Worm (Caenorhabditis elegans) whole organism, young adult: ENCODE results near the gene feh-1.

Source experiments
- B0019.2 ChIP-seq: fragments of 200-800 bp; sonication (Bioruptor generic); conservative IDR thresholded peaks from 2 replicates; pipeline ENCODE4 v1.3.6; 2022; ENCODE audit warnings: missing genetic modification reagents, missing genetic modification characterization, missing compliant biosample characterization
- B0336.3 ChIP-seq: fragments of 200-800 bp; sonication (Bioruptor generic); IDR thresholded peaks from 2 replicates; pipeline ENCODE4 v1.3.6; 2022; ENCODE audit warnings: missing genetic modification characterization, missing compliant biosample characterization
- C06A6.2 ChIP-seq: fragments of 200-800 bp; sonication (Bioruptor generic); conservative IDR thresholded peaks from 2 replicates; pipeline ENCODE4 v1.3.6; 2022; ENCODE audit warnings: missing genetic modification characterization, missing compliant biosample characterization
- C17E4.6 ChIP-seq: fragments of 200-800 bp; sonication (Bioruptor generic); IDR thresholded peaks from 2 replicates; pipeline ENCODE4 v1.3.6; 2022; ENCODE audit warnings: missing genetic modification reagents, missing genetic modification characterization, missing compliant biosample characterization
- D2030.7 ChIP-seq: fragments of 200-800 bp; sonication (Bioruptor generic); IDR thresholded peaks from 2 replicates; pipeline ENCODE4 v1.3.6; 2022; ENCODE audit warnings: missing genetic modification reagents, missing genetic modification characterization, missing compliant biosample characterization
- F10E7.11 ChIP-seq: sonication (generic microtip); optimal IDR thresholded peaks from 2 replicates; lab custom pipeline; 2017; ENCODE audit warnings: mild to moderate bottlenecking, missing genetic modification characterization, moderate library complexity, missing compliant biosample characterization
- F37B4.10 ChIP-seq: fragments of 200-800 bp; sonication (Bioruptor generic); IDR thresholded peaks from 2 replicates; pipeline ENCODE4 v1.3.6; 2022; ENCODE audit warnings: missing genetic modification characterization, missing compliant biosample characterization
- F57C9.4 ChIP-seq: sonication (generic microtip); optimal IDR thresholded peaks from 2 replicates; lab custom pipeline; 2017; ENCODE audit warnings: mild to moderate bottlenecking, missing genetic modification characterization, missing compliant biosample characterization
- K12H6.12 ChIP-seq: fragments of 200-800 bp; sonication (Bioruptor generic); optimal IDR thresholded peaks from 2 replicates; lab custom pipeline; 2018; ENCODE audit warnings: mild to moderate bottlenecking, missing genetic modification characterization, missing compliant biosample characterization
- Y79H2A.3 ChIP-seq: fragments of 200-800 bp; sonication (Bioruptor generic); conservative IDR thresholded peaks from 2 replicates; pipeline ENCODE4 v1.3.6; 2022; ENCODE audit warnings: missing genetic modification reagents, missing genetic modification characterization, missing compliant biosample characterization
- akir-1 ChIP-seq: fragments of 200-800 bp; sonication (Bioruptor generic); optimal IDR thresholded peaks from 2 replicates; lab custom pipeline; 2018; ENCODE audit warnings: mild to moderate bottlenecking, missing genetic modification characterization, moderate library complexity, missing compliant biosample characterization
- aptf-3 ChIP-seq: fragments of 200-800 bp; sonication (Bioruptor generic); IDR thresholded peaks from 2 replicates; pipeline ENCODE4 v1.3.6; 2022; ENCODE audit warnings: missing genetic modification characterization, missing compliant biosample characterization
- athp-1 ChIP-seq: sonication (generic microtip); optimal IDR thresholded peaks from 2 replicates; lab custom pipeline; 2017; ENCODE audit warnings: mild to moderate bottlenecking, missing genetic modification characterization, missing compliant biosample characterization
- attf-5 ChIP-seq: fragments of 200-800 bp; sonication (Bioruptor generic); optimal IDR thresholded peaks from 2 replicates; lab custom pipeline; 2018; ENCODE audit warnings: mild to moderate bottlenecking, missing genetic modification characterization, missing compliant biosample characterization
- attf-6 ChIP-seq: fragments of 200-800 bp; sonication (Bioruptor generic); IDR thresholded peaks from 2 replicates; pipeline ENCODE4 v1.3.6; 2022; ENCODE audit warnings: missing genetic modification reagents, missing genetic modification characterization, missing compliant biosample characterization
- ceh-27 ChIP-seq: fragments of 200-800 bp; sonication (Bioruptor generic); optimal IDR thresholded peaks from 2 replicates; lab custom pipeline; 2018; ENCODE audit warnings: mild to moderate bottlenecking, missing genetic modification characterization, moderate library complexity, missing compliant biosample characterization
- dox-1 ChIP-seq: fragments of 200-800 bp; sonication (Bioruptor generic); IDR thresholded peaks from 2 replicates; pipeline ENCODE4 v1.3.6; 2022; ENCODE audit warnings: missing genetic modification reagents, missing genetic modification characterization, missing compliant biosample characterization
- dpl-1 ChIP-seq: fragments of 150-350 bp; optimal IDR thresholded peaks from 2 replicates; lab custom pipeline; 2014; ENCODE audit warnings: missing biosample characterization, missing genetic modification reagents, missing genetic modification characterization
- lin-54 ChIP-seq: fragments of 200-800 bp; sonication (Bioruptor generic); optimal IDR thresholded peaks from 2 replicates; lab custom pipeline; 2018; ENCODE audit warnings: mild to moderate bottlenecking, missing genetic modification characterization, missing compliant biosample characterization
- madf-10 ChIP-seq: sonication (generic microtip); optimal IDR thresholded peaks from 2 replicates; lab custom pipeline; 2016; ENCODE audit warnings: mild to moderate bottlenecking, missing genetic modification characterization, missing compliant biosample characterization
- madf-3 ChIP-seq: fragments of 200-800 bp; sonication (Bioruptor generic); IDR thresholded peaks from 2 replicates; pipeline ENCODE4 v1.3.6; 2022; ENCODE audit warnings: missing genetic modification reagents, missing genetic modification characterization, missing compliant biosample characterization
- madf-6 ChIP-seq: fragments of 200-800 bp; sonication (Bioruptor generic); IDR thresholded peaks from 2 replicates; pipeline ENCODE4 v1.3.6; 2022; ENCODE audit warnings: missing genetic modification reagents, missing genetic modification characterization, missing compliant biosample characterization
- madf-8 ChIP-seq: fragments of 200-800 bp; sonication (Bioruptor generic); conservative IDR thresholded peaks from 2 replicates; pipeline ENCODE4 v1.3.6; 2022; ENCODE audit warnings: missing genetic modification reagents, missing genetic modification characterization, missing compliant biosample characterization
- nfyb-1 ChIP-seq: fragments of 200-800 bp; sonication (Bioruptor generic); IDR thresholded peaks from 2 replicates; pipeline ENCODE4 v1.3.6; 2022; ENCODE audit warnings: missing genetic modification reagents, missing genetic modification characterization, missing compliant biosample characterization
- pbrm-1 ChIP-seq: fragments of 200-800 bp; sonication (Bioruptor generic); IDR thresholded peaks from 2 replicates; pipeline ENCODE4 v1.3.6; 2022; ENCODE audit warnings: missing genetic modification reagents, missing genetic modification characterization, missing compliant biosample characterization
- rcor-1 ChIP-seq: fragments of 200-800 bp; sonication (Bioruptor generic); IDR thresholded peaks from 2 replicates; pipeline ENCODE4 v1.3.6; 2022; ENCODE audit warnings: missing genetic modification reagents, missing genetic modification characterization, missing compliant biosample characterization
- repo-1 ChIP-seq: sonication (generic microtip); optimal IDR thresholded peaks from 2 replicates; lab custom pipeline; 2017; ENCODE audit warnings: mild to moderate bottlenecking, missing genetic modification characterization, missing compliant biosample characterization
- sdz-38 ChIP-seq: sonication (generic microtip); optimal IDR thresholded peaks from 2 replicates; lab custom pipeline; 2016; ENCODE audit warnings: missing genotype, missing genetic modification characterization, missing compliant biosample characterization
- snpc-1.1 ChIP-seq: sonication (generic microtip); optimal IDR thresholded peaks from 2 replicates; lab custom pipeline; 2017; ENCODE audit warnings: missing genetic modification characterization, mild to moderate bottlenecking, missing compliant biosample characterization, antibody characterized with exemption, moderate library complexity, missing genotype, missing genetic modification reagents; ENCODE audit not compliant: insufficient read depth
- snpc-1.3 ChIP-seq: sonication (generic microtip); optimal IDR thresholded peaks from 2 replicates; lab custom pipeline; 2017; ENCODE audit warnings: missing genetic modification characterization, mild to moderate bottlenecking, missing compliant biosample characterization, antibody characterized with exemption, moderate library complexity, missing genotype, missing genetic modification reagents; ENCODE audit not compliant: insufficient read depth
- somi-1 ChIP-seq: fragments of 200-800 bp; sonication (Bioruptor generic); optimal IDR thresholded peaks from 2 replicates; lab custom pipeline; 2018; ENCODE audit warnings: mild to moderate bottlenecking, missing genetic modification characterization, missing compliant biosample characterization
- sptf-2 ChIP-seq: fragments of 200-800 bp; sonication (Bioruptor generic); optimal IDR thresholded peaks from 2 replicates; lab custom pipeline; 2018; ENCODE audit warnings: mild to moderate bottlenecking, missing genetic modification characterization, missing compliant biosample characterization
- tlf-1 ChIP-seq: fragments of 200-800 bp; sonication (Bioruptor generic); optimal IDR thresholded peaks from 2 replicates; lab custom pipeline; 2018; ENCODE audit warnings: mild to moderate bottlenecking, missing genetic modification characterization, missing compliant biosample characterization
- unc-130 ChIP-seq: sonication (generic microtip); optimal IDR thresholded peaks from 2 replicates; lab custom pipeline; 2016; ENCODE audit warnings: missing genetic modification reagents, missing genetic modification characterization, missing compliant biosample characterization
- unc-62 ChIP-seq: fragments of 150-350 bp; optimal IDR thresholded peaks from 2 replicates; lab custom pipeline; 2014; ENCODE audit warnings: missing biosample characterization, missing genetic modification reagents, missing genetic modification characterization
- xnd-1 ChIP-seq: sonication (generic microtip); optimal IDR thresholded peaks from 2 replicates; lab custom pipeline; 2016; ENCODE audit warnings: missing genotype, missing genetic modification reagents, missing genetic modification characterization, missing compliant biosample characterization
- zim-3 ChIP-seq: sonication (generic microtip); optimal IDR thresholded peaks from 2 replicates; lab custom pipeline; 2017; ENCODE audit warnings: mild to moderate bottlenecking, missing genetic modification characterization, moderate library complexity, missing compliant biosample characterization
- ztf-18 ChIP-seq: sonication (generic microtip); optimal IDR thresholded peaks from 2 replicates; lab custom pipeline; 2016; ENCODE audit warnings: missing genotype, mild to moderate bottlenecking, missing genetic modification characterization, missing compliant biosample characterization
- ztf-26 ChIP-seq: sonication (generic microtip); optimal IDR thresholded peaks from 2 replicates; lab custom pipeline; 2017; ENCODE audit warnings: missing genetic modification characterization, missing compliant biosample characterization

The feh-1 gene

ce11 chrIII:2528621-2529113 is 21.1 kb upstream of the feh-1 start, which contains the start of the genes Y54F10AM.15, rbc-2 and ndua-8 (continued):
- TF ChIP-seq ztf-18 (tag; lab: Kevin White, UChicago) (peak; percentile 64), madf-3 (GFP tag; lab: Robert Waterston, UW) (no peak), snpc-1.1 (tag; lab: Kevin White, UChicago) (peak; percentile 28), snpc-1.3 (tag; lab: Kevin White, UChicago) (peak; percentile 76), ztf-26 (tag; lab: Kevin White, UChicago) (peak; percentile 5), K12H6.12 (peak; percentile 54), B0336.3 (peak; percentile 80), zim-3 (tag; lab: Kevin White, UChicago) (no peak), madf-10 (tag; lab: Kevin White, UChicago) (peak; percentile 50), repo-1 (tag; lab: Kevin White, UChicago) (peak; percentile 3), pbrm-1 (peak; percentile 87), ceh-27 (GFP tag; lab: Kevin White, UChicago) (no peak), lin-54 (GFP tag; lab: Kevin White, UChicago) (peak; percentile 83), dpl-1 (GFP tag; lab: Kevin White, UChicago) (peak; percentile 62), rcor-1 (GFP tag; lab: Robert Waterston, UW) (peak; percentile 81), dox-1 (GFP tag; lab: Robert Waterston, UW) (no peak), F57C9.4 (tag; lab: Kevin White, UChicago) (no peak), madf-8 (peak; percentile 71), aptf-3 (GFP tag; lab: Robert Waterston, UW) (no peak), athp-1 (tag; lab: Kevin White, UChicago) (peak; percentile 41), Y79H2A.3 (GFP tag; lab: Robert Waterston, UW) (no peak), madf-6 (GFP tag; lab: Robert Waterston, UW) (peak; percentile 88), F10E7.11 (no peak), unc-130 (GFP tag; lab: Kevin White, UChicago) (peak; percentile 47), sdz-38 (tag; lab: Kevin White, UChicago) (no peak), C17E4.6 (GFP tag; lab: Robert Waterston, UW) (0 out of 2 replicates have a peak, but pooled peaks have one; percentile 40), xnd-1 (tag; lab: Kevin White, UChicago) (peak; percentile 48), sptf-2 (GFP tag; lab: Kevin White, UChicago) (no peak), attf-5 (GFP tag; lab: Kevin White, UChicago) (peak; percentile 96), C06A6.2 (GFP tag; lab: Robert Waterston, UW) (0 out of 2 replicates have a peak, but pooled peaks have one; percentile 26), unc-62 (GFP tag; lab: Kevin White, UChicago) (peak; percentile 7), D2030.7 (GFP tag; lab: Robert Waterston, UW) (peak; percentile 82), attf-6 (GFP tag; lab: Robert Waterston, UW) (no peak), B0019.2 (GFP tag; lab: Robert Waterston, UW) (peak; percentile 97), nfyb-1 (GFP tag; lab: Robert Waterston, UW) (peak; percentile 82), somi-1 (GFP tag; lab: Kevin White, UChicago) (no peak), F37B4.10 (GFP tag; lab: Robert Waterston, UW) (no peak), tlf-1 (GFP tag; lab: Kevin White, UChicago) (peak; percentile 71)

DNA sequence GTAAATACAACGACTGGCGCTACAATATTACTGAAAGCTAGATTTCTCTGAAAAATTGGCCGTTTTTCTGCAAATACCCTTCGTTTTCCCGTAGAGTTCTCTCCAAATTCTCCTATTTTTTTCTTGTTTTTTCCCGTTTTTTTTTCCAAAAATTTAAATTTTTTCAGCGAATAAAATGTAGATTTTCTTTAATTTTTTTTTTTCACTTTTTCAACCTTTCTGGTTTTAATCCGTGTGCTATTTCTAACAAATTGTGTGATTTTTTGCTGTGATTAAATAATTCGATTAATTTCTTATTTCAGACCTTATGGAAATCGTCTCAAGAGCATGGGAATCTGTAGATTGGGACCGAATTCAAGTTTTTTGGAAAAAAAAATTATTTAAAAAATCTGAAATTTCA is 19.4 kb upstream of the feh-1 start, which contains the start of gene cone-1:
Gene cone-1, plus strand, starts transcription at position 301 of the 400 bp plus-strand sequence.
- no peak for TF ChIP-seq akir-1 (GFP tag; lab: Kevin White, UChicago)
